Fruit fly (Drosophila melanogaster) whole organism, wandering third instar larva: ENCODE measurements around the gene feo.

Experiments used
- Dfd ChIP-seq: fragments of >200 bp; optimal IDR thresholded peaks from 2 replicates; lab custom pipeline; 2017; ENCODE audit warnings: missing biosample characterization, missing genetic modification characterization
- Hr83 ChIP-seq: fragments of 200-300 bp; sonication (Bioruptor generic); optimal IDR thresholded peaks from 2 replicates; lab custom pipeline; 2016; ENCODE audit warnings: missing biosample characterization, mild to moderate bottlenecking, missing genetic modification characterization, moderate library complexity; ENCODE audit not compliant: poor library complexity, severe bottlenecking
- Myc ChIP-seq: fragments of >200 bp; optimal IDR thresholded peaks from 2 replicates; lab custom pipeline; 2017
- OdsH ChIP-seq: fragments of 200-800 bp; sonication (Bioruptor generic); optimal IDR thresholded peaks from 2 replicates; lab custom pipeline; 2016; ENCODE audit warnings: missing biosample characterization, mild to moderate bottlenecking, missing genetic modification characterization
- dl ChIP-seq, 2 experiments: fragments of 175-275, 200-275 bp in 1 of 2; fragments of 200-275 bp in 1 of 2; sonication (Bioruptor generic); optimal IDR thresholded peaks; lab custom pipeline; 2018; ENCODE audit warnings: mild to moderate bottlenecking in 2 of 2, missing biosample characterization in 2 of 2, missing genetic modification characterization in 2 of 2, moderate library complexity in 2 of 2; ENCODE audit not compliant: partially characterized antibody in 2 of 2, insufficient read depth in 1 of 2
- foxo ChIP-seq, 2 experiments: fragments of 200-800 bp; sonication (Bioruptor generic); optimal IDR thresholded peaks; 2 replicates in 1 of 2; 3 replicates in 1 of 2; lab custom pipeline; 2016 to 2017; ENCODE audit warnings: missing biosample characterization in 2 of 2, missing genetic modification characterization in 2 of 2
- lola ChIP-seq: fragments of >200 bp; optimal IDR thresholded peaks from 2 replicates; lab custom pipeline; 2017; ENCODE audit warnings: missing biosample characterization, missing genetic modification characterization
- psq ChIP-seq: fragments of 200-800 bp; sonication (Bioruptor generic); optimal IDR thresholded peaks from 3 replicates; lab custom pipeline; 2017; ENCODE audit warnings: missing biosample characterization, mild to moderate bottlenecking, missing genetic modification characterization, moderate library complexity
- sage ChIP-seq: fragments of 200-800 bp; sonication (Bioruptor generic); optimal IDR thresholded peaks from 2 replicates; lab custom pipeline; 2016; ENCODE audit warnings: missing biosample characterization, mild to moderate bottlenecking, missing genetic modification characterization
- sv ChIP-seq: fragments of 200-800 bp; sonication (Bioruptor generic); optimal IDR thresholded peaks from 3 replicates; lab custom pipeline; 2016; ENCODE audit warnings: missing biosample characterization, missing genetic modification characterization

DNA sequence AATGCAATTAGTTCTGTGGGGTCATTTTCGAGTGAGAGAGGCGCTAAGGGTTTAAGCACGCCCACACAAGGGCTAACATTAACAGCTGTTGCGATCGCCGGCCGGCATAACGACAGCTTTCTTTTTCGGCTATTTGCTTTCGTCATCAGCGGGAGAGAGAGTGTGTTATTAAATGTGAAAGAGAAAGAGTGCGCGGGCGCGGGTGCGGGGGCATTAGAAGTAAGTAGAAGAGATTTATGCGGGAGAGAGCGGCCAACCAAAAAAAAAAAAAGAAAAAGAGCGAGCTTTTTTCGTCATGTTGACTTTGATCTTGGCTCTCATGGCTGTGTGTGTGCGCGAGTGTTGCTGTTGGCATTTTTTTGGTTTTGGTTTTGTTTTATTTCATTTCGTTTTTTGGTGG is 40.6 kb downstream of the feo start:
- no peak for TF ChIP-seq lola (GFP tag; lab: Kevin White, UChicago)
- TF ChIP-seq sv = no peak
- peak in 1 of 2 experiments; percentile 2 for TF ChIP-seq dl (GFP tag; optimal IDR thresholded peaks at IDR 0.05; lab: Kevin White, UChicago; ENCODE audit: insufficient read depth in 1 of 2, partially characterized antibody in 2 of 2)
- TF ChIP-seq Hr83 (GFP tag; lab: Kevin White, UChicago) = no peak
- TF ChIP-seq Myc = no peak
- no peak for TF ChIP-seq Dfd (GFP tag; lab: Kevin White, UChicago)
- no peak for TF ChIP-seq OdsH (GFP tag; lab: Kevin White, UChicago)
- no peak for TF ChIP-seq psq (GFP tag; lab: Kevin White, UChicago)
- no peak for TF ChIP-seq sage (GFP tag; lab: Kevin White, UChicago)
- TF ChIP-seq foxo (GFP tag; optimal IDR thresholded peaks at IDR 0.05; lab: Kevin White, UChicago) = no peak
